Worm (Caenorhabditis elegans) whole organism, late embryonic: ENCODE measurements around the gene C10G8.4.

Experiments used
- C38D4.7 ChIP-seq: fragments of 200-800 bp; sonication (Bioruptor generic); optimal IDR thresholded peaks from 2 replicates; lab custom pipeline; 2018; ENCODE audit warnings: mild to moderate bottlenecking, missing genetic modification characterization, moderate library complexity, missing compliant biosample characterization
- F13H6.1 ChIP-seq: sonication (generic microtip); optimal IDR thresholded peaks from 2 replicates; lab custom pipeline; 2016; ENCODE audit warnings: missing genetic modification characterization, missing compliant biosample characterization
- Y22D7AL.16 ChIP-seq: sonication (generic microtip); optimal IDR thresholded peaks from 2 replicates; lab custom pipeline; 2016; ENCODE audit warnings: missing genetic modification characterization, missing compliant biosample characterization
- ahr-1 ChIP-seq: sonication (generic microtip); optimal IDR thresholded peaks from 2 replicates; lab custom pipeline; 2016; ENCODE audit warnings: missing genetic modification characterization, missing compliant biosample characterization
- ama-1 ChIP-seq: fragments of 150-350 bp; optimal IDR thresholded peaks from 2 replicates; lab custom pipeline; 2014
- ceh-18 ChIP-seq: sonication (generic microtip); optimal IDR thresholded peaks from 2 replicates; lab custom pipeline; 2016; ENCODE audit warnings: missing genetic modification characterization, missing compliant biosample characterization
- ceh-19 ChIP-seq: fragments of 200-800 bp; sonication (Bioruptor generic); optimal IDR thresholded peaks from 2 replicates; lab custom pipeline; 2018; ENCODE audit warnings: mild to moderate bottlenecking, missing genetic modification characterization, missing compliant biosample characterization
- ceh-22 ChIP-seq: sonication (generic microtip); optimal IDR thresholded peaks from 2 replicates; lab custom pipeline; 2017; ENCODE audit warnings: missing biosample characterization, missing genetic modification characterization
- ceh-24 ChIP-seq: sonication (generic microtip); optimal IDR thresholded peaks from 2 replicates; lab custom pipeline; 2016; ENCODE audit warnings: mild to moderate bottlenecking, missing genetic modification characterization, missing compliant biosample characterization
- ceh-31 ChIP-seq: sonication (generic microtip); optimal IDR thresholded peaks from 2 replicates; lab custom pipeline; 2016; ENCODE audit warnings: missing genetic modification characterization, missing compliant biosample characterization
- ceh-45 ChIP-seq: fragments of 200-800 bp; sonication (Bioruptor generic); IDR thresholded peaks from 2 replicates; pipeline ENCODE4 v1.3.6; 2022; ENCODE audit warnings: missing genetic modification reagents, missing genetic modification characterization, missing compliant biosample characterization
- ceh-48 ChIP-seq: sonication (generic microtip); optimal IDR thresholded peaks from 2 replicates; lab custom pipeline; 2016; ENCODE audit warnings: missing genetic modification characterization, inconsistent platforms, missing compliant biosample characterization
- ceh-6 ChIP-seq: fragments of 200-800 bp; sonication (Bioruptor generic); optimal IDR thresholded peaks from 2 replicates; lab custom pipeline; 2018; ENCODE audit warnings: mild to moderate bottlenecking, missing genetic modification characterization, missing compliant biosample characterization
- dmd-4 ChIP-seq: sonication (generic microtip); optimal IDR thresholded peaks from 2 replicates; lab custom pipeline; 2016; ENCODE audit warnings: borderline replicate concordance, missing genetic modification characterization, missing compliant biosample characterization
- elt-2 ChIP-seq: sonication (generic microtip); optimal IDR thresholded peaks from 2 replicates; lab custom pipeline; 2016; ENCODE audit warnings: missing genetic modification reagents, missing genetic modification characterization, missing compliant biosample characterization
- elt-4 ChIP-seq: sonication (generic microtip); optimal IDR thresholded peaks from 2 replicates; lab custom pipeline; 2016; ENCODE audit warnings: missing genetic modification characterization, missing compliant biosample characterization
- fkh-6 ChIP-seq: sonication (generic microtip); optimal IDR thresholded peaks from 2 replicates; lab custom pipeline; 2016; ENCODE audit warnings: missing genetic modification characterization, missing compliant biosample characterization
- hlh-13 ChIP-seq: fragments of 200-800 bp; sonication (Bioruptor generic); optimal IDR thresholded peaks from 2 replicates; lab custom pipeline; 2018; ENCODE audit warnings: mild to moderate bottlenecking, missing genetic modification characterization, missing compliant biosample characterization
- hlh-15 ChIP-seq: sonication (generic microtip); optimal IDR thresholded peaks from 2 replicates; lab custom pipeline; 2016; ENCODE audit warnings: missing genetic modification characterization, missing compliant biosample characterization
- hlh-30 ChIP-seq: sonication (generic microtip); optimal IDR thresholded peaks from 2 replicates; lab custom pipeline; 2017; ENCODE audit warnings: antibody characterized with exemption, missing genetic modification characterization, missing compliant biosample characterization; ENCODE audit not compliant: insufficient read depth
- hlh-6 ChIP-seq: sonication (generic microtip); optimal IDR thresholded peaks from 2 replicates; lab custom pipeline; 2016; ENCODE audit warnings: missing genotype, missing genetic modification characterization, missing compliant biosample characterization
- hlh-8 ChIP-seq: sonication (generic microtip); optimal IDR thresholded peaks from 2 replicates; lab custom pipeline; 2016; ENCODE audit warnings: missing genotype, missing genetic modification characterization, missing compliant biosample characterization
- lim-6 ChIP-seq: sonication (generic microtip); optimal IDR thresholded peaks from 2 replicates; lab custom pipeline; 2016; ENCODE audit warnings: missing genetic modification characterization, missing compliant biosample characterization
- madf-2 ChIP-seq: sonication (generic microtip); optimal IDR thresholded peaks from 2 replicates; lab custom pipeline; 2017; ENCODE audit warnings: missing genetic modification characterization, missing compliant biosample characterization
- mec-3 ChIP-seq: sonication (generic microtip); optimal IDR thresholded peaks from 2 replicates; lab custom pipeline; 2016; ENCODE audit warnings: borderline replicate concordance, missing genetic modification characterization, missing compliant biosample characterization
- nfya-1 ChIP-seq: sonication (generic microtip); optimal IDR thresholded peaks from 2 replicates; lab custom pipeline; 2017; ENCODE audit warnings: missing genetic modification characterization, mild to moderate bottlenecking, missing compliant biosample characterization, antibody characterized with exemption, moderate library complexity
- nhr-11 ChIP-seq: fragments of 150-350 bp; optimal IDR thresholded peaks from 2 replicates; lab custom pipeline; 2014; ENCODE audit warnings: missing biosample characterization, missing genetic modification characterization
- npax-4 ChIP-seq: sonication (generic microtip); optimal IDR thresholded peaks from 2 replicates; lab custom pipeline; 2016; ENCODE audit warnings: missing genetic modification characterization, missing compliant biosample characterization
- pag-3 ChIP-seq: sonication (generic microtip); optimal IDR thresholded peaks from 2 replicates; lab custom pipeline; 2016; ENCODE audit warnings: missing compliant biosample characterization, missing genetic modification characterization, borderline replicate concordance
- pax-1 ChIP-seq: fragments of 150-350 bp; optimal IDR thresholded peaks from 2 replicates; lab custom pipeline; 2014; ENCODE audit warnings: missing biosample characterization, missing genetic modification characterization
- pqm-1 ChIP-seq: sonication (generic microtip); optimal IDR thresholded peaks from 2 replicates; lab custom pipeline; 2016; ENCODE audit warnings: missing genetic modification characterization, missing compliant biosample characterization
- pros-1 ChIP-seq: fragments of 150-350 bp; optimal IDR thresholded peaks from 2 replicates; lab custom pipeline; 2014; ENCODE audit warnings: missing biosample characterization, missing genetic modification reagents, missing genetic modification characterization
- rnt-1 ChIP-seq: sonication (generic microtip); optimal IDR thresholded peaks from 2 replicates; lab custom pipeline; 2016; ENCODE audit warnings: missing genetic modification characterization, missing compliant biosample characterization
- sdc-2 ChIP-seq: sonication (generic microtip); optimal IDR thresholded peaks from 2 replicates; lab custom pipeline; 2016; ENCODE audit warnings: missing genotype, missing genetic modification characterization, missing compliant biosample characterization
- sox-2 ChIP-seq: fragments of 200-800 bp; sonication (Bioruptor generic); IDR thresholded peaks from 2 replicates; pipeline ENCODE4 v1.3.6; 2022; ENCODE audit warnings: missing genetic modification reagents, missing genetic modification characterization, missing compliant biosample characterization
- syd-9 ChIP-seq: sonication (generic microtip); optimal IDR thresholded peaks from 2 replicates; lab custom pipeline; 2016; ENCODE audit warnings: mild to moderate bottlenecking, missing genetic modification characterization, moderate library complexity, missing compliant biosample characterization
- tbx-7 ChIP-seq: sonication (generic microtip); optimal IDR thresholded peaks from 2 replicates; lab custom pipeline; 2016; ENCODE audit warnings: missing genotype, missing genetic modification characterization, missing compliant biosample characterization
- ttx-3 ChIP-seq: sonication (generic microtip); optimal IDR thresholded peaks from 2 replicates; lab custom pipeline; 2016; ENCODE audit warnings: missing genetic modification reagents, missing genetic modification characterization, missing compliant biosample characterization
- unc-3 ChIP-seq, 2 experiments: fragments of 200-800 bp in 1 of 2; sonication (Bioruptor generic) in 1 of 2; sonication (generic microtip) in 1 of 2; conservative IDR thresholded peaks in 1 of 2; optimal IDR thresholded peaks in 1 of 2; 2 replicates each; pipeline versions ENCODE4 v1.3.6 to Lab custom; 2016 to 2022; ENCODE audit warnings: missing compliant biosample characterization in 2 of 2, missing genetic modification characterization in 2 of 2, missing genetic modification reagents in 1 of 2
- unc-42 ChIP-seq: sonication (generic microtip); optimal IDR thresholded peaks from 2 replicates; lab custom pipeline; 2016; ENCODE audit warnings: missing genotype, missing genetic modification characterization, missing compliant biosample characterization
- unc-86 ChIP-seq: sonication (generic microtip); optimal IDR thresholded peaks from 2 replicates; lab custom pipeline; 2016; ENCODE audit warnings: missing genetic modification characterization, missing compliant biosample characterization
- ztf-16 ChIP-seq: sonication (generic microtip); optimal IDR thresholded peaks from 2 replicates; lab custom pipeline; 2017; ENCODE audit warnings: missing genetic modification characterization, missing compliant biosample characterization

C10G8.4 gene

DNA sequence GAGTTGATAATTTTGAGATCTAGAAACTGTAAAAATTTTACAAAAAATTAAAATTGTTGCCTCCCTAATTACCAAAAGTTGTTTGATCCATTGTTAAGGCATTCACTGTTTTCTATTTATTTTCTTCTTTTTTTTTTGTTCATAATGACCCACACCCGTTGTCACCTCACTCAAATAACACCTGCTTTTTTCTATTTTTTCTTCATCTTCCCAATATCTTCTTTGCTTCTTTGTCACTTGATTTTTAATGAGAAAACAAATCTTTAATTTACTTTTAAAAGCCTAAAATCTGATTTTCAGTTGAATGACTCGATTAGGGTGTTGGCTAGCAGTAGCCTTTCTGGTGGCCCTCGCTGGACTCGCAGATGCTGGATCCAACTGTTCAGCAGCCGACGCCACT, 8.3 kb upstream of the C10G8.4 start, which contains the start of gene ncx-2:
Gene ncx-2 (plus strand): TSS at position 301 of the 400 bp plus-strand sequence.
- TF ChIP-seq rnt-1 (no peak), hlh-8 (tag; lab: Kevin White, UChicago) (no peak), ceh-6 (GFP tag; lab: Kevin White, UChicago) (no peak), hlh-15 (tag; lab: Kevin White, UChicago) (no peak), ttx-3 (tag; lab: Kevin White, UChicago) (no peak), C38D4.7 (GFP tag; lab: Kevin White, UChicago) (no peak), ceh-31 (tag; lab: Kevin White, UChicago) (no peak), pqm-1 (tag; lab: Kevin White, UChicago) (no peak), pax-1 (tag; lab: Kevin White, UChicago) (no peak), ceh-19 (GFP tag; lab: Kevin White, UChicago) (no peak)

DNA sequence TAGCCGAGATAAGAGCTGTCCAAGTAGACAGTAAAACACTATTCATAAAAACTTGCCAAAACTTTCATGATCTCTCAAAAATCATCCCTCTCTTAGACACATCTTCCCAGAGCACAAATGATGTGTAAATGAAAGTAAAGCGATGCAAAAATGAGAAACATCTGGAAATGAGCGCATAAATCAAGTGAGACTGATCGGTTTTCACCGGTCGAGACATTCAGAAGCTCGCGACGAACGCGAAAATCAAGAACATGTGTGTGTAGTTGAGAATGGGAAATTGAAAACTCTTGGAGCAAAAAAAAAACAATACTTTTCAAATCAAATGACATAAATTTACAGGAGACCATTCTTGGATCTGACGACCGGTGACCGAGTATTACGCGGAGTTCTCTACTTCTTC, 7.4 kb upstream of the C10G8.4 start:
- no peak for TF ChIP-seq ceh-48 (tag; lab: Kevin White, UChicago)
- TF ChIP-seq ceh-6 (GFP tag; lab: Kevin White, UChicago) = no peak
- TF ChIP-seq hlh-30 (tag; lab: Kevin White, UChicago) = no peak
- TF ChIP-seq lim-6 (tag; lab: Kevin White, UChicago) = no peak
- TF ChIP-seq elt-2 (tag; lab: Kevin White, UChicago) = no peak
- no peak for TF ChIP-seq syd-9 (tag; lab: Kevin White, UChicago)
- TF ChIP-seq unc-86 (tag; lab: Kevin White, UChicago) = no peak
- TF ChIP-seq pax-1 (tag; lab: Kevin White, UChicago) = no peak
- TF ChIP-seq sox-2 = no peak
- no peak for TF ChIP-seq elt-4 (tag; lab: Kevin White, UChicago)
- no peak for TF ChIP-seq ceh-24
- no peak for TF ChIP-seq unc-3 (GFP tag; conservative IDR thresholded peaks at IDR 0.05; lab: Robert Waterston, UW)
- no peak for TF ChIP-seq unc-3 (tag; optimal IDR thresholded peaks at IDR 0.05; lab: Kevin White, UChicago)
- no peak for TF ChIP-seq unc-42 (tag; lab: Kevin White, UChicago)
- no peak for TF ChIP-seq pros-1 (tag; lab: Kevin White, UChicago)
- TF ChIP-seq nhr-11 = no peak
- TF ChIP-seq npax-4 (tag; lab: Kevin White, UChicago) = no peak
- TF ChIP-seq ceh-45 (GFP tag; lab: Robert Waterston, UW) = no peak
- no peak for TF ChIP-seq tbx-7
- no peak for TF ChIP-seq dmd-4 (tag; lab: Kevin White, UChicago)
- TF ChIP-seq F13H6.1 (tag; lab: Kevin White, UChicago) = no peak
- TF ChIP-seq, all 69 proteins: peak for 0

DNA sequence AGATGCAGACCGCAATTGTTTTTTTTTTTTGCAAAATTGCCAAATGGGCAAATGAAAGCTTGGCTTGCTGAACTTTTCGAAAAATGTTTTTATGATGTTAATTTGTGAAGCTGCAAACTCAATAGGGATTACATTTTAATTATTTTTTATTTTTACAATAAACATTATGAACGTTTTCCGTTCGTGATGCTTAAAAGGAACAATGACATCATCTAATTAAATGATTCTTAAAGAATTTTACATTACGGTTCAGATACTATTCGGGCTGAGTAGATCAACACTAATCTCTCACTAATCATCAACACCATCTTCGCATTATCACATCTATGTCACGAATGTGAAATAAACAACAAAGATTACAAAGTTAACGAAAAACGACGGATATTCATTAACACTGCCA, 718 bp downstream of the C10G8.4 start, which contains the start of gene C10G8.3:
Gene C10G8.3 (plus strand): TSS at position 301 of the 400 bp plus-strand sequence.
- TF ChIP-seq dmd-4 (tag; lab: Kevin White, UChicago) (no peak), madf-2 (tag; lab: Kevin White, UChicago) (no peak), elt-4 (tag; lab: Kevin White, UChicago) (no peak), pag-3 (no peak), lim-6 (tag; lab: Kevin White, UChicago) (no peak), pax-1 (tag; lab: Kevin White, UChicago) (no peak), syd-9 (tag; lab: Kevin White, UChicago) (no peak), ceh-45 (GFP tag; lab: Robert Waterston, UW) (no peak), F13H6.1 (tag; lab: Kevin White, UChicago) (no peak), hlh-6 (tag; lab: Kevin White, UChicago) (no peak), sdc-2 (tag; lab: Kevin White, UChicago) (no peak), ceh-22 (tag; lab: Kevin White, UChicago) (no peak), ama-1 (lab: Kevin White, UChicago) (no peak)
- TF ChIP-seq, all 69 proteins: peak for 0

DNA sequence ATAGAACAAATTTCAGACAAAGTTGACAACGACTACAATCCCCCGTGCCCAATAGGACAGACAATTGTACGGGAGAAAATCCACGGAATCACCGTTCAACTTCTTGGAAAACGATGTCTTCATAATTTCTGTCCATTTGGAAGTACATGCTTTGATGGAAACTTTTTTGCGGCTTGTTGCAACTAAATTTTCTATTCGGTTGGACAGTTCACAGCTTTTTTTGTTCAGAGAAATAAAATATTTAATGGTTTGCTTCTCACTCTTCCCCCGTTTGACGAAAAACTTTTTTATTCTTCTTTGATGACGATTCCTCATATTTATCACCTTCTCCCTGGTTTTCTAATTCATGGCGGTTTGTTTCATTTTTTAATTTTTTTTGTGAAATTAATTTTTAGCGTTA, 2.4 kb downstream of the C10G8.4 start, which contains the start of gene C10G8.2:
Gene C10G8.2 (plus strand): TSS at position 301 of the 400 bp plus-strand sequence.
- no peak for TF ChIP-seq mec-3
- TF ChIP-seq ceh-6 (GFP tag; lab: Kevin White, UChicago) = no peak
- TF ChIP-seq hlh-13 (GFP tag; lab: Kevin White, UChicago) = no peak
- TF ChIP-seq fkh-6 (tag; lab: Kevin White, UChicago) = no peak
- TF ChIP-seq ceh-48 (tag; lab: Kevin White, UChicago) = no peak
- TF ChIP-seq pax-1 (tag; lab: Kevin White, UChicago) = no peak
- no peak for TF ChIP-seq nfya-1
- no peak for TF ChIP-seq ceh-45 (GFP tag; lab: Robert Waterston, UW)
- TF ChIP-seq unc-3 (GFP tag; conservative IDR thresholded peaks at IDR 0.05; lab: Robert Waterston, UW) = no peak
- no peak for TF ChIP-seq unc-3 (tag; optimal IDR thresholded peaks at IDR 0.05; lab: Kevin White, UChicago)
- no peak for TF ChIP-seq ahr-1
- no peak for TF ChIP-seq Y22D7AL.16 (tag; lab: Kevin White, UChicago)
- no peak for TF ChIP-seq ceh-18
- TF ChIP-seq ztf-16 (tag; lab: Kevin White, UChicago) = no peak
- no peak for TF ChIP-seq madf-2 (tag; lab: Kevin White, UChicago)
- TF ChIP-seq, all 69 proteins: peak for 0
